Worm (Caenorhabditis elegans): ENCODE data around the gene C08F8.2.

C08F8.2 gene

DNA sequence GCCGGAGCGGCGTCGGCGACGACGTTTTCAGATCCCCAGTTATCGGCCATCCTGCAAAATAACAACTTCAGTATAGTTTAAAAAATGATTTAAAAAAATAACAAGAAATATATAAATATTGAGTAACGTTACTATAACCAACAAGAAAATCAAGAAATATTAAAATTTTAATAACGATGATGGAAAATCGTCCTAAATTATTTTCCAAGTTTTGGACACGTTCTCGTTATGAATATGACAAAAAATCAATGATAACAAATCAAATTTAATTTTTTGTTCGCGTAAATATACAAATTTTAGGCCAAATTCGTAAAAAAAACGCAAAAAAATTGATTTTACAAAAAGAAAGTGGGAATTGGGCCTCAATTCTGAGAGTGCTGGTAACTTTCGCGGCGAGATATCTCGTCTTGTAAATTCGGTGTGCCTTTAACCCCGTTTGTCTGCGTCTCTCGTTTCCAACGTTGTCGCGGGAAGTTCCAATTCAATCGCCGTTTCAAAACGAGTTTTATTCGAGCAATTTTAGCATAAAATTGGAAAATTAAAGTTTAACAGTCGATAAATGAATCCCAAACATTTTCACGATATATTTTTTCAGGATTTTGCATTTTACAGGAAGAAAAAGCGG lies 39.7 kb upstream of the C08F8.2 start, which contains the start of gene rps-5:
Gene rps-5 (minus strand): TSS at position 51 of the 625 bp plus-strand sequence.
- TF ChIP-seq fkh-2 (tag; optimal IDR thresholded peaks at IDR 0.05) (no peak), nhr-237 (tag; optimal IDR thresholded peaks at IDR 0.05) (no peak), nhr-43 (tag; optimal IDR thresholded peaks at IDR 0.05; ENCODE audit: poor library complexity, severe bottlenecking) (no peak), ceh-9 (tag; optimal IDR thresholded peaks at IDR 0.05) (no peak), elt-3 (tag; optimal IDR thresholded peaks at IDR 0.05) (no peak), lsy-12 (tag; optimal IDR thresholded peaks at IDR 0.05) (no peak), daf-12 (tag; optimal IDR thresholded peaks at IDR 0.05) (no peak), ceh-16 (tag; optimal IDR thresholded peaks at IDR 0.05) (no peak), mml-1 (tag; optimal IDR thresholded peaks at IDR 0.05) (no peak), egl-5 (tag; optimal IDR thresholded peaks at IDR 0.05) (no peak), fos-1 (tag; optimal IDR thresholded peaks at IDR 0.05) (no peak), nhr-11 (tag; optimal IDR thresholded peaks at IDR 0.05) (no peak), elt-1 (tag; optimal IDR thresholded peaks at IDR 0.05) (no peak), nhr-77 (tag; optimal IDR thresholded peaks at IDR 0.05) (no peak), aly-2 (tag; optimal IDR thresholded peaks at IDR 0.05) (no peak), pqm-1 (tag; optimal IDR thresholded peaks at IDR 0.05) (peak; percentile 23), tbx-2 (tag; optimal IDR thresholded peaks at IDR 0.05) (no peak), nhr-28 (tag; optimal IDR thresholded peaks at IDR 0.05) (no peak), elt-2 (tag; optimal IDR thresholded peaks at IDR 0.05) (peak; percentile 27), hmg-11 (tag; optimal IDR thresholded peaks at IDR 0.05) (peak; percentile 80), nhr-12 (tag; optimal IDR thresholded peaks at IDR 0.05) (no peak), ztf-4 (tag; optimal IDR thresholded peaks at IDR 0.05) (no peak), sea-2 (GFP tag; optimal IDR thresholded peaks at IDR 0.05) (no peak), unc-62 (GFP tag; optimal IDR thresholded peaks at IDR 0.05) (no peak), ceh-28 (tag; optimal IDR thresholded peaks at IDR 0.05) (peak; percentile 23), lin-39 (tag; optimal IDR thresholded peaks at IDR 0.05) (peak; percentile 40), ZK546.5 (tag; optimal IDR thresholded peaks at IDR 0.05) (no peak), nhr-25 (tag; optimal IDR thresholded peaks at IDR 0.05) (peak; percentile 39), mdl-1 (tag; optimal IDR thresholded peaks at IDR 0.05) (no peak), pha-4 (tag; optimal IDR thresholded peaks at IDR 0.05) (peak; percentile 60), lin-15B (tag; optimal IDR thresholded peaks at IDR 0.05) (peak; percentile 67), R02D3.7 (tag; optimal IDR thresholded peaks at IDR 0.05) (peak; percentile 23), jun-1 (tag; optimal IDR thresholded peaks at IDR 0.05) (no peak), ama-1 (optimal IDR thresholded peaks at IDR 0.05) (no peak), eor-1 (tag; optimal IDR thresholded peaks at IDR 0.05) (no peak), nhr-23 (tag; optimal IDR thresholded peaks at IDR 0.05) (peak; percentile 78), skn-1 (tag; optimal IDR thresholded peaks at IDR 0.05) (peak; percentile 8), zag-1 (tag; optimal IDR thresholded peaks at IDR 0.05) (no peak), unc-39 (tag; optimal IDR thresholded peaks at IDR 0.05) (no peak), nhr-67 (tag; optimal IDR thresholded peaks at IDR 0.05) (no peak), snpc-4 (tag; optimal IDR thresholded peaks at IDR 0.05) (peak; percentile 16), fkh-10 (GFP tag; optimal IDR thresholded peaks at IDR 0.05) (no peak), nhr-76 (tag; optimal IDR thresholded peaks at IDR 0.05) (no peak), ztf-11 (tag; optimal IDR thresholded peaks at IDR 0.05) (no peak), egl-27 (tag; optimal IDR thresholded peaks at IDR 0.05) (no peak), ceh-82 (tag; optimal IDR thresholded peaks at IDR 0.05) (no peak), nfya-1 (tag; optimal IDR thresholded peaks at IDR 0.05; ENCODE audit: insufficient read depth) (peak; percentile 91)
